Worm (Caenorhabditis elegans): ENCODE data around the gene F48A11.4.

The F48A11.4 gene

ce11 chrII:178146-178545 is 38.3 kb downstream of the F48A11.4 start:
- TF ChIP-seq med-1 (GFP tag; optimal IDR thresholded peaks at IDR 0.05; ENCODE audit: insufficient read depth) = no peak
- no peak for TF ChIP-seq ztf-29 (GFP tag; IDR thresholded peaks at IDR 0.05)
- no peak for TF ChIP-seq klf-2 (GFP tag; conservative IDR thresholded peaks at IDR 0.05)
- TF ChIP-seq ztf-23 (GFP tag; IDR thresholded peaks at IDR 0.05) = no peak

ce11 chrII:176622-177021 is 39.8 kb downstream of the F48A11.4 start:
- no peak for TF ChIP-seq T22C8.4 (GFP tag; IDR thresholded peaks at IDR 0.05)
- TF ChIP-seq klf-2 (GFP tag; conservative IDR thresholded peaks at IDR 0.05) = no peak
- no peak for TF ChIP-seq flt-1 (GFP tag; IDR thresholded peaks at IDR 0.05)
- no peak for TF ChIP-seq cog-1 (tag; optimal IDR thresholded peaks at IDR 0.05)
- TF ChIP-seq tab-1 (GFP tag; IDR thresholded peaks at IDR 0.05) = no peak
- no peak for TF ChIP-seq med-1 (GFP tag; optimal IDR thresholded peaks at IDR 0.05; ENCODE audit: insufficient read depth)
- no peak for TF ChIP-seq ztf-23 (GFP tag; IDR thresholded peaks at IDR 0.05)
- no peak for TF ChIP-seq ref-1 (GFP tag; conservative IDR thresholded peaks at IDR 0.05)
- TF ChIP-seq ztf-29 (GFP tag; IDR thresholded peaks at IDR 0.05) = no peak

- no peak for TF ChIP-seq T22C8.4 (GFP tag; IDR thresholded peaks at IDR 0.05)
- no peak for TF ChIP-seq med-1 (GFP tag; optimal IDR thresholded peaks at IDR 0.05; ENCODE audit: insufficient read depth)
- no peak for TF ChIP-seq cog-1 (tag; optimal IDR thresholded peaks at IDR 0.05)
- no peak for TF ChIP-seq ztf-23 (GFP tag; IDR thresholded peaks at IDR 0.05)
- no peak for TF ChIP-seq klf-2 (GFP tag; conservative IDR thresholded peaks at IDR 0.05)
- TF ChIP-seq flt-1 (GFP tag; IDR thresholded peaks at IDR 0.05) = no peak
- TF ChIP-seq ref-1 (GFP tag; conservative IDR thresholded peaks at IDR 0.05) = no peak
Measured at ce11 chrII:175868-176267, 40.6 kb downstream of the F48A11.4 start, which contains the start of gene T01D1.3. Gene T01D1.3 (minus strand): TSS chrII:175968.

ce11 chrII:173679-174078 is 42.7 kb downstream of the F48A11.4 start, which contains the start of gene T01D1.7:
Gene T01D1.7 (minus strand): TSS chrII:173779.
- no peak for TF ChIP-seq flt-1 (GFP tag; IDR thresholded peaks at IDR 0.05)
- no peak for TF ChIP-seq ref-1 (GFP tag; conservative IDR thresholded peaks at IDR 0.05)
- no peak for TF ChIP-seq tab-1 (GFP tag; IDR thresholded peaks at IDR 0.05)
- TF ChIP-seq ztf-29 (GFP tag; IDR thresholded peaks at IDR 0.05) = no peak
- TF ChIP-seq klf-2 (GFP tag; conservative IDR thresholded peaks at IDR 0.05) = no peak
- no peak for TF ChIP-seq ztf-23 (GFP tag; IDR thresholded peaks at IDR 0.05)
- no peak for TF ChIP-seq cog-1 (tag; optimal IDR thresholded peaks at IDR 0.05)
- no peak for TF ChIP-seq T22C8.4 (GFP tag; IDR thresholded peaks at IDR 0.05)
- no peak for TF ChIP-seq med-1 (GFP tag; optimal IDR thresholded peaks at IDR 0.05; ENCODE audit: insufficient read depth)

ce11 chrII:163229-163628 is 53.2 kb downstream of the F48A11.4 start:
- TF ChIP-seq ref-1 (GFP tag; conservative IDR thresholded peaks at IDR 0.05) (no peak), cog-1 (tag; optimal IDR thresholded peaks at IDR 0.05) (no peak), flt-1 (GFP tag; IDR thresholded peaks at IDR 0.05) (no peak), med-1 (GFP tag; optimal IDR thresholded peaks at IDR 0.05; ENCODE audit: insufficient read depth) (no peak), ztf-23 (GFP tag; IDR thresholded peaks at IDR 0.05) (no peak), tab-1 (GFP tag; IDR thresholded peaks at IDR 0.05) (no peak), T22C8.4 (GFP tag; IDR thresholded peaks at IDR 0.05) (no peak), klf-2 (GFP tag; conservative IDR thresholded peaks at IDR 0.05) (no peak), ztf-29 (GFP tag; IDR thresholded peaks at IDR 0.05) (no peak)

All from whole organism, midembryonic.